Fruit fly (Drosophila melanogaster): ENCODE measurements around the gene CG6928.

The CG6928 gene

DNA sequence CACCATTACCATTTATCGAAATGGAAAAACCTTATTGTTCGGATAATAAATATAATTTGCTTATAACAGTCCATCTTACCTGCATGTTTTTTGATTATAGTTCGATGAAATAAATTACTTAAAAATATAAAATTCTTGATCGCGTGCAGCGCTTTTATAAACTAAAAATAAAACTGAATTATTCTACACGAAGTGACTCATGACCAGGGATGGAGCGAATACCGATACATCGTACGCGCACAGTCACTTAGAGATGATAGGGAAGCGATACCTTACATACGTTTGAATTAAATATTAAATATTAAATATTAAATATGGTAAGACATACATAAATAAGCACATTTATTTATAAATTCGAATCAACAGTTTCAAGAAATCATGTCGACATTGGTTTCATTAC lies 10.0 kb upstream of the CG6928 start, which contains the start of gene viaf:
Gene viaf, minus strand, starts transcription at position 220 of the 400 bp plus-strand sequence.
- TF ChIP-seq Ets98B (GFP tag; IDR thresholded peaks at IDR 0.05) (peak; percentile 45), Snoo (tag; optimal IDR thresholded peaks at IDR 0.05) (no peak)

- TF ChIP-seq CG14655 (GFP tag; optimal IDR thresholded peaks at IDR 0.05) (no peak), CG9948 (tag; optimal IDR thresholded peaks at IDR 0.05) (no peak), CG8301 (tag; optimal IDR thresholded peaks at IDR 0.05) (no peak), CG13204 (GFP tag; optimal IDR thresholded peaks at IDR 0.05) (no peak), CG17806 (tag; optimal IDR thresholded peaks at IDR 0.05) (no peak), CG15710 (tag; optimal IDR thresholded peaks at IDR 0.05) (no peak), fd96Ca (GFP tag; IDR thresholded peaks at IDR 0.05) (no peak), Ets98B (GFP tag; IDR thresholded peaks at IDR 0.05) (no peak), EcR (GFP tag; optimal IDR thresholded peaks at IDR 0.05) (no peak), CG34367 (tag; optimal IDR thresholded peaks at IDR 0.05) (no peak), Pif1B (GFP tag; optimal IDR thresholded peaks at IDR 0.05) (no peak), gl (tag; optimal IDR thresholded peaks at IDR 0.05) (no peak), CG10348 (GFP tag; IDR thresholded peaks at IDR 0.05) (no peak), CG4496 (GFP tag; IDR thresholded peaks at IDR 0.05) (no peak), CG12605 (GFP tag; IDR thresholded peaks at IDR 0.05) (no peak), D1 (tag; optimal IDR thresholded peaks at IDR 0.05) (no peak), CG8159 (tag; optimal IDR thresholded peaks at IDR 0.05) (no peak)
Measured at dm6 chr3L:11997959-11998358, 5.0 kb upstream of the CG6928 start, which contains the start of gene Grip163. Gene Grip163, minus strand, starts transcription at chr3L:11998138.

- TF ChIP-seq CG4496 (GFP tag; IDR thresholded peaks at IDR 0.05) (no peak), EcR (GFP tag; optimal IDR thresholded peaks at IDR 0.05) (peak; percentile 51), CG15710 (tag; optimal IDR thresholded peaks at IDR 0.05) (no peak), CG13204 (GFP tag; optimal IDR thresholded peaks at IDR 0.05) (no peak)
Measured at dm6 chr3L:12003457-12003856, 502 bp downstream of the CG6928 start.

- TF ChIP-seq fd96Ca (GFP tag; IDR thresholded peaks at IDR 0.05) (no peak), EcR (GFP tag; optimal IDR thresholded peaks at IDR 0.05) (no peak), CG8159 (tag; optimal IDR thresholded peaks at IDR 0.05) (no peak), CG4496 (GFP tag; IDR thresholded peaks at IDR 0.05) (no peak), CG34367 (tag; optimal IDR thresholded peaks at IDR 0.05) (no peak), CG8301 (tag; optimal IDR thresholded peaks at IDR 0.05) (no peak), CG15710 (tag; optimal IDR thresholded peaks at IDR 0.05) (no peak), CG17806 (tag; optimal IDR thresholded peaks at IDR 0.05) (no peak), CG9948 (tag; optimal IDR thresholded peaks at IDR 0.05) (no peak), CG32121 (GFP tag; IDR thresholded peaks at IDR 0.05) (no peak), Snoo (tag; optimal IDR thresholded peaks at IDR 0.05) (no peak), CG13204 (GFP tag; optimal IDR thresholded peaks at IDR 0.05) (no peak), Ets98B (GFP tag; IDR thresholded peaks at IDR 0.05) (no peak)
Measured at dm6 chr3L:12004136-12004535, 1.2 kb downstream of the CG6928 start.

DNA sequence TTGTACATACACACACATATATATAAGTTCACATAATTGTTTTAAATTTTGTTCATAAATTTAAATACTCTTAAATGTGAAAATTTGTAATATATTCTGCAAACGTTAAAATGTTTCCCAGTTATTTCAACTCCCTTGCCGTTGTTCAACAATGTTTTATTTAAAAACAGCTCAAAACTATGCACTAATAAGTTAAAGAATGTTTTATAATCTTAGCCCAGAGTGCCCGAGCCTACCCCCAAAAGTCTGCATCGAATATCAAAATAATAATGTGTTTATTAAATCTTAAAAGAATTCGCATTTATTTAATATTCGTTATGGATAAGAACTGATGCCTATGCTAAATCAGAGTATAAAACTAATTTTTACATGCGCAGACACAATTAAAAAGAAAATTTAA lies 5.0 kb downstream of the CG6928 start:
- TF ChIP-seq D1 (tag; optimal IDR thresholded peaks at IDR 0.05) (peak; percentile 59), Pif1A (GFP tag; optimal IDR thresholded peaks at IDR 0.05) (no peak)

dm6 chr3L:12013698-12014097 lies 10.7 kb downstream of the CG6928 start:
- TF ChIP-seq EcR (GFP tag; optimal IDR thresholded peaks at IDR 0.05) (no peak), CG12605 (GFP tag; IDR thresholded peaks at IDR 0.05) (no peak), D1 (tag; optimal IDR thresholded peaks at IDR 0.05) (peak; percentile 5), CG8301 (tag; optimal IDR thresholded peaks at IDR 0.05) (peak; percentile 26), Snoo (tag; optimal IDR thresholded peaks at IDR 0.05) (no peak), CG15710 (tag; optimal IDR thresholded peaks at IDR 0.05) (peak; percentile 41), CG13204 (GFP tag; optimal IDR thresholded peaks at IDR 0.05) (no peak), CG34367 (tag; optimal IDR thresholded peaks at IDR 0.05) (peak; percentile 6), fd96Ca (GFP tag; IDR thresholded peaks at IDR 0.05) (peak; percentile 16; the same call in 1 of the 3 replicates), CG17806 (tag; optimal IDR thresholded peaks at IDR 0.05) (peak; percentile 54), gl (tag; optimal IDR thresholded peaks at IDR 0.05) (no peak), rn (GFP tag; IDR thresholded peaks at IDR 0.05) (no peak), CG14655 (GFP tag; optimal IDR thresholded peaks at IDR 0.05) (no peak), CG10348 (GFP tag; IDR thresholded peaks at IDR 0.05) (no peak), CG4496 (GFP tag; IDR thresholded peaks at IDR 0.05) (peak; percentile 41), CG9948 (tag; optimal IDR thresholded peaks at IDR 0.05) (peak; percentile 38), CG8159 (tag; optimal IDR thresholded peaks at IDR 0.05) (peak; percentile 54), Ets98B (GFP tag; IDR thresholded peaks at IDR 0.05) (0 out of 2 replicates have a peak, but pooled peaks have one; percentile 30), Pif1A (GFP tag; optimal IDR thresholded peaks at IDR 0.05) (peak; percentile 33), CG32121 (GFP tag; IDR thresholded peaks at IDR 0.05) (no peak), Pif1B (GFP tag; optimal IDR thresholded peaks at IDR 0.05) (peak; percentile 3)

- TF ChIP-seq gl (tag; optimal IDR thresholded peaks at IDR 0.05) (peak; percentile 59), EcR (GFP tag; optimal IDR thresholded peaks at IDR 0.05) (peak; percentile 1), CG15710 (tag; optimal IDR thresholded peaks at IDR 0.05) (no peak), CG9948 (tag; optimal IDR thresholded peaks at IDR 0.05) (no peak), CG14655 (GFP tag; optimal IDR thresholded peaks at IDR 0.05) (no peak), Snoo (tag; optimal IDR thresholded peaks at IDR 0.05) (peak; percentile 5), Pif1B (GFP tag; optimal IDR thresholded peaks at IDR 0.05) (no peak), CG32121 (GFP tag; IDR thresholded peaks at IDR 0.05) (no peak), CG8301 (tag; optimal IDR thresholded peaks at IDR 0.05) (no peak), CG12605 (GFP tag; IDR thresholded peaks at IDR 0.05) (no peak), CG10348 (GFP tag; IDR thresholded peaks at IDR 0.05) (no peak)
Measured at dm6 chr3L:12014272-12014671, 11.3 kb downstream of the CG6928 start.

Data from whole organism, pupa.